Worm (Caenorhabditis elegans) whole organism, L1 larva: ENCODE data around the gene T12B5.15.

ENCODE experiments used
- C04F5.9 ChIP-seq: sonication (generic microtip); optimal IDR thresholded peaks from 2 replicates; lab custom pipeline; 2016; ENCODE audit warnings: missing genetic modification characterization, missing compliant biosample characterization
- Y116A8C.19 ChIP-seq: sonication (generic microtip); optimal IDR thresholded peaks from 2 replicates; lab custom pipeline; 2016; ENCODE audit warnings: missing compliant biosample characterization, missing genetic modification characterization, borderline replicate concordance
- aha-1 ChIP-seq: fragments of 150-350 bp; optimal IDR thresholded peaks from 2 replicates; lab custom pipeline; 2014; ENCODE audit warnings: missing biosample characterization, missing genetic modification characterization
- ama-1 ChIP-seq: fragments of 150-350 bp; optimal IDR thresholded peaks from 2 replicates; lab custom pipeline; 2014
- ceh-8 ChIP-seq: fragments of 200-800 bp; sonication (Bioruptor generic); optimal IDR thresholded peaks from 2 replicates; lab custom pipeline; 2018; ENCODE audit warnings: mild to moderate bottlenecking, missing genetic modification characterization, moderate library complexity, missing compliant biosample characterization
- ces-1 ChIP-seq: fragments of 150-350 bp; optimal IDR thresholded peaks from 2 replicates; lab custom pipeline; 2014; ENCODE audit warnings: missing biosample characterization, missing genetic modification reagents, missing genetic modification characterization
- dsc-1 ChIP-seq: sonication (generic microtip); optimal IDR thresholded peaks from 2 replicates; lab custom pipeline; 2016; ENCODE audit warnings: mild to moderate bottlenecking, missing genetic modification characterization, missing compliant biosample characterization
- efl-1 ChIP-seq, 4 experiments: fragments of 150-350 bp; optimal IDR thresholded peaks in 3 of 4; peaks in 1 of 4; 1 replicate in 1 of 4; 2 replicates in 3 of 4; lab custom pipeline; 2014; ENCODE audit warnings: missing biosample characterization in 2 of 4, missing genetic modification characterization in 2 of 4, missing genetic modification reagents in 2 of 4
- efl-3 ChIP-seq: fragments of 200-800 bp; sonication (Bioruptor generic); optimal IDR thresholded peaks from 2 replicates; lab custom pipeline; 2018; ENCODE audit warnings: mild to moderate bottlenecking, missing genetic modification characterization, missing compliant biosample characterization
- elt-2 ChIP-seq: sonication (generic microtip); optimal IDR thresholded peaks from 2 replicates; lab custom pipeline; 2016; ENCODE audit warnings: missing genetic modification characterization, mild to moderate bottlenecking, inconsistent platforms, missing compliant biosample characterization, missing genetic modification reagents
- fkh-8 ChIP-seq: sonication (generic microtip); optimal IDR thresholded peaks from 2 replicates; lab custom pipeline; 2016; ENCODE audit warnings: mild to moderate bottlenecking, missing genetic modification characterization, missing compliant biosample characterization
- fos-1 ChIP-seq: fragments of 150-350 bp; optimal IDR thresholded peaks from 2 replicates; lab custom pipeline; 2014; ENCODE audit warnings: missing biosample characterization, missing genetic modification characterization
- hpl-2 ChIP-seq: fragments of 150-350 bp; optimal IDR thresholded peaks from 2 replicates; lab custom pipeline; 2014; ENCODE audit warnings: missing biosample characterization, missing genetic modification reagents, missing genetic modification characterization
- irx-1 ChIP-seq: sonication (generic microtip); optimal IDR thresholded peaks from 2 replicates; lab custom pipeline; 2016; ENCODE audit warnings: missing genetic modification characterization, missing compliant biosample characterization
- isw-1 ChIP-seq: fragments of 200-800 bp; sonication (Bioruptor generic); IDR thresholded peaks from 2 replicates; pipeline ENCODE4 v1.3.6; 2022; ENCODE audit warnings: missing genetic modification characterization, missing compliant biosample characterization
- jun-1 ChIP-seq: fragments of 150-350 bp; optimal IDR thresholded peaks from 2 replicates; lab custom pipeline; 2014; ENCODE audit warnings: missing biosample characterization, missing genetic modification reagents, missing genetic modification characterization
- lin-13 ChIP-seq: fragments of 150-350 bp; optimal IDR thresholded peaks from 2 replicates; lab custom pipeline; 2014; ENCODE audit warnings: missing biosample characterization, missing genetic modification reagents, missing genetic modification characterization
- lin-35 ChIP-seq, 2 experiments: fragments of 150-350 bp; optimal IDR thresholded peaks; 2 replicates each; lab custom pipeline; 2014; ENCODE audit warnings: missing biosample characterization in 2 of 2, missing genetic modification characterization in 2 of 2, missing genetic modification reagents in 2 of 2
- lir-3 ChIP-seq: sonication (generic microtip); optimal IDR thresholded peaks from 2 replicates; lab custom pipeline; 2016; ENCODE audit warnings: mild to moderate bottlenecking, missing genetic modification characterization, moderate library complexity, missing compliant biosample characterization; ENCODE audit not compliant: poor library complexity
- lsy-2 ChIP-seq, 2 experiments: fragments of 150-350 bp; optimal IDR thresholded peaks; 2 replicates each; lab custom pipeline; 2014; ENCODE audit warnings: missing biosample characterization in 2 of 2, missing genetic modification characterization in 2 of 2
- mab-9 ChIP-seq: fragments of 200-800 bp; sonication (Bioruptor generic); IDR thresholded peaks from 2 replicates; pipeline ENCODE4 v1.3.6; 2022; ENCODE audit warnings: missing genetic modification reagents, missing genetic modification characterization, missing compliant biosample characterization
- mep-1 ChIP-seq: fragments of 150-350 bp; optimal IDR thresholded peaks from 2 replicates; lab custom pipeline; 2014; ENCODE audit warnings: missing biosample characterization, missing genetic modification characterization
- nhr-11 ChIP-seq: fragments of 150-350 bp; optimal IDR thresholded peaks from 2 replicates; lab custom pipeline; 2014; ENCODE audit warnings: missing biosample characterization, missing genetic modification characterization
- nhr-12 ChIP-seq: sonication (generic microtip); optimal IDR thresholded peaks from 2 replicates; lab custom pipeline; 2017; ENCODE audit warnings: missing biosample characterization, missing genetic modification characterization
- nhr-237 ChIP-seq: fragments of 150-350 bp; optimal IDR thresholded peaks from 2 replicates; lab custom pipeline; 2014; ENCODE audit warnings: missing biosample characterization, missing genetic modification characterization
- nhr-28 ChIP-seq: fragments of 150-350 bp; optimal IDR thresholded peaks from 2 replicates; lab custom pipeline; 2014; ENCODE audit warnings: missing biosample characterization, missing genetic modification characterization
- nhr-76 ChIP-seq: sonication (generic microtip); optimal IDR thresholded peaks from 2 replicates; lab custom pipeline; 2017; ENCODE audit warnings: missing biosample characterization, missing genetic modification characterization
- nhr-85 ChIP-seq: sonication (generic microtip); peaks from one replicate; lab custom pipeline; 2016; ENCODE audit warnings: missing genetic modification characterization, inconsistent platforms, missing compliant biosample characterization
- nhr-90 ChIP-seq: sonication (generic microtip); optimal IDR thresholded peaks from 2 replicates; lab custom pipeline; 2016; ENCODE audit warnings: mild to moderate bottlenecking, missing genetic modification characterization, missing compliant biosample characterization; ENCODE audit not compliant: poor library complexity
- pag-3 ChIP-seq: sonication (generic microtip); optimal IDR thresholded peaks from 2 replicates; lab custom pipeline; 2017; ENCODE audit warnings: missing genetic modification characterization, mild to moderate bottlenecking, missing compliant biosample characterization, antibody characterized with exemption, borderline replicate concordance; ENCODE audit not compliant: insufficient read depth
- pqm-1 ChIP-seq: sonication (generic microtip); optimal IDR thresholded peaks from 3 replicates; lab custom pipeline; 2017; ENCODE audit warnings: missing biosample characterization, missing genetic modification characterization
- rnt-1 ChIP-seq: sonication (generic microtip); optimal IDR thresholded peaks from 2 replicates; lab custom pipeline; 2016; ENCODE audit warnings: mild to moderate bottlenecking, missing genetic modification characterization, moderate library complexity, missing compliant biosample characterization
- skn-1 ChIP-seq: fragments of 150-350 bp; optimal IDR thresholded peaks from 2 replicates; lab custom pipeline; 2014; ENCODE audit warnings: missing biosample characterization, missing genetic modification characterization
- sox-4 ChIP-seq: sonication (generic microtip); optimal IDR thresholded peaks from 2 replicates; lab custom pipeline; 2016; ENCODE audit warnings: missing genetic modification characterization, missing compliant biosample characterization
- sup-37 ChIP-seq: fragments of 200-800 bp; sonication (Bioruptor generic); optimal IDR thresholded peaks from 2 replicates; lab custom pipeline; 2018; ENCODE audit warnings: mild to moderate bottlenecking, missing genetic modification characterization, missing compliant biosample characterization
- tbx-2 ChIP-seq: sonication (generic microtip); optimal IDR thresholded peaks from 2 replicates; lab custom pipeline; 2016; ENCODE audit warnings: missing genetic modification characterization, missing compliant biosample characterization
- tlp-1 ChIP-seq: fragments of 150-350 bp; optimal IDR thresholded peaks from 2 replicates; lab custom pipeline; 2014; ENCODE audit warnings: missing biosample characterization, missing genetic modification characterization
- zag-1 ChIP-seq: fragments of 150-350 bp; optimal IDR thresholded peaks from 2 replicates; lab custom pipeline; 2014; ENCODE audit warnings: missing biosample characterization, missing genetic modification characterization
- zip-4 ChIP-seq: fragments of 200-800 bp; sonication (Bioruptor generic); optimal IDR thresholded peaks from 2 replicates; lab custom pipeline; 2018; ENCODE audit warnings: mild to moderate bottlenecking, missing genetic modification characterization, moderate library complexity, missing compliant biosample characterization
- ztf-11 ChIP-seq, 2 experiments: sonication (generic microtip); optimal IDR thresholded peaks; 2 replicates each; lab custom pipeline; 2016 to 2017; ENCODE audit warnings: missing genetic modification characterization in 2 of 2, missing biosample characterization in 1 of 2, missing compliant biosample characterization in 1 of 2

The T12B5.15 gene

DNA sequence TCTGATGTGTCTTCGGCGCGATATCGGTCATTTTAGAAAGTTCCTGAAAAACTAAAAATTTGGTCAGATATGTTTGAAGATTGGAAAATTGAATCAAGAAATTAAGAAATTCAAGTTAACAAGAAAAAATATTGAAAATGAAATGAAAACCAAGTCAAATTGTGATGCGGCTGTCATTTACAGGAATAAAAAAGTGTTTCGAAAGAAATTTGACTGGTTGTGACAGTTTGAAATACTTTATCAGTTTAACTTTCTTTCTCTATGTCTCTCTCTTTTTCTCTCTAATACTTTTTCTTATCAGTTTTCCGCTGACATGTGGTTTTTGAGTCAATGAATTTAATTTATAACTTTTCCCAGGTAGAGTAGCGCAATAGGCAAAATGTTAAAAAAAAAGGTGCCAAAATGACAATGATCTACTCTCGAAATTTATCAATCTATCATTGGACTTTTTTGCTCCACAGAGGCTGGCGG lies 18.4 kb downstream of the T12B5.15 start, which contains the start of gene fbxa-55:
TSS of gene fbxa-55 (minus strand) at position 51 of the 471 bp plus-strand sequence.
- TF ChIP-seq zip-4 (GFP tag; lab: Kevin White, UChicago) (no peak), Y116A8C.19 (tag; lab: Kevin White, UChicago) (no peak), tbx-2 (tag; lab: Kevin White, UChicago) (no peak), elt-2 (tag; lab: Kevin White, UChicago) (peak; percentile 55), mab-9 (GFP tag; lab: Robert Waterston, UW) (no peak), fos-1 (tag; lab: Kevin White, UChicago) (no peak)

DNA sequence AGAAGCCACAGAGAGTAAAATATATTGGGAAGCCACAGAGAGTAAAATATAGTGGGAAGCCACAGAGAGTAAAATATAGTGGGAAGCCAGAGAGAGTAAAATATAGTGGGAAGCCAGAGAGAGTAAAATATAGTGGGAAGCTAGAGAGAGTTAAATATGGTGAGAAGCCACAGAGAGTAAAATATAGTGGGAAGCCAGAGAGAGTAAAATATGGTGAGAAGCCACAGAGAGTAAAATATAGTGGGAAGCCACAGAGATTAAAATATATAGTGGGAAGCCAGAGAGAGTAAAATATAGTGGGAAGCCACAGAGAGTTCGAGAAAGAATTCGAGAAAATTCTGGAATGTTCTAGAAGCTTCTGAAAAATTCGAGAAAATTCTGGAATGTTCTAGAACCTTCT lies 23.0 kb downstream of the T12B5.15 start:
- TF ChIP-seq Y116A8C.19 (tag; lab: Kevin White, UChicago) (peak; percentile 40), ceh-8 (GFP tag; lab: Kevin White, UChicago) (peak; percentile 83), ztf-11 (tag; optimal IDR thresholded peaks at IDR 0.05; lab: Kevin White, UChicago) (peak in 1 of 2 experiments; percentile 34), sox-4 (peak; percentile 71), rnt-1 (tag; lab: Kevin White, UChicago) (peak; percentile 3), lir-3 (tag; lab: Kevin White, UChicago) (peak; percentile 45), irx-1 (tag; lab: Kevin White, UChicago) (peak; percentile 14), C04F5.9 (peak; percentile 10), nhr-90 (peak; percentile 14)

DNA sequence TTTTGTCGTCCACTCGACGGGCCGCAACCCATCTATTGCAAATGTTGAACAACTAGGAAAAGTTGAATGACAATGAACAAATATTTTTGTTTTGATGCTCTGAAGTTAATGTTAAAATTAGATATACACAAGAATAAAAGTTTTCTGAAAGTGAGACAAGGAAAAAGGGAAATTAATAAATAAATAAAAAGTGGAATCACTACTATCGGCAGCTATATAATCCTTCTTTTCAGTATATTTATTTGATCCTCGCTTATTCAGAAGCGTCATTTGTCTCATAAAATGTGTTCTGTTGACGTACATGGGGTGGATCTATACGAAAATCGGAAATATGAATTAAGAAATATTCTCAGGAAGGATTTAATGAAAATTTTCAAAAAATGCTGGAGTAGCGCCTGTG lies 28.2 kb downstream of the T12B5.15 start, which contains the start of gene pef-1:
TSS of gene pef-1 (minus strand) at position 101 of the 400 bp plus-strand sequence.
- no peak for TF ChIP-seq skn-1 (tag; lab: Kevin White, UChicago)
- peak; percentile 49 for TF ChIP-seq dsc-1
- TF ChIP-seq nhr-28 (tag; lab: Kevin White, UChicago) = no peak

DNA sequence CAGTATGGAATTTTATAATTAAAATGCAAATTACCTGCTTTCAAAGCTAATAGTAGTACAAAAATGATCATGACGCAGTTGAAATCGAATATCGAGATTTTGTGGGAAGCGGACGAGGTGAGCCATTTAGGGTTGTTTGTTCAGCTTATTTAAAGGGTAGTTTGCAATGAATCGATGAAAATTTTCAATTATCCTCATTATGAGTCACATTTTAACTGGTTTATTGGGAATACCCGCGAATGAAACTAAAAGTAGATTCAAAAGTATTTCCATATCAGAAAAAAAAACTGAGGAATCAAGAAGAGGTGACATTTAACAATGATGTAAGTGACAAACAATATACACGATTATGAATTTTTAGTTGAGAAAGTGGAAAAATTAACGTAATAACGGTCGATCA lies 35.1 kb downstream of the T12B5.15 start, which contains the start of gene F23H11.7:
TSS of gene F23H11.7 (minus strand) at position 101 of the 400 bp plus-strand sequence.
- no peak for TF ChIP-seq mep-1
- TF ChIP-seq tlp-1 (tag; lab: Kevin White, UChicago) = no peak
- TF ChIP-seq nhr-11 (tag; lab: Kevin White, UChicago) = no peak
- no peak for TF ChIP-seq aha-1 (tag; lab: Kevin White, UChicago)

DNA sequence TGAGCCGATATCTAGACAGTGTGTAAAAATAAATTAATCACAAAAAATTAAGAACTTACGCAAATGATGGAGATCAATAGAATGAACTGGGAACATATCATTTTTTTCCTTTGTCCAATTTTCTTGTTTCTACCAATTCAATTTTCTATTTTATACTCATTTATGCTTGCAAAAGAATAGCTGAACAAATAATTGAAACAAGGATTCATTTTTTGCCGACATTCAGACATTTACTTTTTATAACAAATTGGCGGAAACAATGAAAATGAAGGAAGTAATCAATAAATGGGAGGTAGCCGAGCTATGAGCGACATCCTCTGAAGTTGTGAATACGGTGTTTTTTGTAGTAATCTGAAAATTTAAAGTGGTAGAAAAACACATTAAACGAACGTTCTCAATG lies 37.6 kb downstream of the T12B5.15 start, which contains the start of gene idpp-13:
TSS of gene idpp-13 (minus strand) at position 101 of the 400 bp plus-strand sequence.
- TF ChIP-seq hpl-2 (no peak), nhr-85 (tag; lab: Kevin White, UChicago) (no peak), efl-1 (optimal IDR thresholded peaks at IDR 0.05; lab: Kevin White, UChicago) (no peak), efl-1 (GFP tag; optimal IDR thresholded peaks at IDR 0.05 in 1 of 2; lab: Kevin White, UChicago) (peak in 1 of 2 experiments; percentile 72), lin-35 (GFP tag; optimal IDR thresholded peaks at IDR 0.05; lab: Kevin White, UChicago) (no peak), lsy-2 (tag; optimal IDR thresholded peaks at IDR 0.05; lab: Kevin White, UChicago) (no peak)

DNA sequence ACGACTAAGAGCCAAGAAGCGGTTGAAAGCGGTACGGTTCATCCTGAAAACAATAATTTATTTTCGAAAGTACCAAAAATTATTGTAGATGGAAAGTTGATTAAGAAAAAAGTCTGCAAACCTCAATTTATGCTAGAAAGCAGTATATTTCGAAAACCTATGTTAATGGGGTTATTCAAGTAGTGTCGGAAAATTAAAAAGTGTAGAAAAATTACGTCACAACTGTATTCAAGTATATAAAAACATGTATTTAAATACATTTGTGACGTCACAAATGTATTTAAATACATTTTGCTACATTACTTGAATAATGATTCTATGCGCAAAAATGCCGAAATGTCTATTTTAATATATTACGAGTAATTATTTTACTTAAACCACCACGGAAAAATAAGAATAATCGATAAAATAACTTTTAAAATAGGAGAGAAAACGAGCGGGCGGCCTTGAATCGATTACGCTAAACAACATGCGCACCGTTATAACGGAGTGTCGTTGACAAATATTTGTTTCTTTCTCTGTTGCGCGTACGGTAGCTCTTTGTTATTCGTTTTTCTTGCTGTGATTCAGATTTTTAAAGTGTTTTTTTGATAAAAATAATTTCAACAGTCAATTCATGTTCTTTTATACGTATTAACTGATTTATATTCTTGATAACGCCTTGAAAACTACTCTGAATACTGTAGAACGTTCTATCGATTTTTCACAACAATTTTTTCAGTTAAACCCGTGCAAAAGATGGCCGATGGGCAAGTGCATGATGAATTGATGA lies 43.7 kb downstream of the T12B5.15 start, which contains the start of the genes F23H11.5 and bra-2:
TSS of gene F23H11.5 (minus strand) at position 51 of the 772 bp plus-strand sequence.
TSS of gene bra-2 (plus strand) at position 722 of the 772 bp plus-strand sequence.
- TF ChIP-seq aha-1 (tag; lab: Kevin White, UChicago) = no peak
- no peak for TF ChIP-seq pqm-1
- no peak for TF ChIP-seq fkh-8 (tag; lab: Kevin White, UChicago)
- TF ChIP-seq lin-13 = no peak
- TF ChIP-seq sup-37 (GFP tag; lab: Kevin White, UChicago) = no peak
- no peak for TF ChIP-seq nhr-28 (tag; lab: Kevin White, UChicago)
- TF ChIP-seq ama-1 (lab: Kevin White, UChicago) = no peak
- TF ChIP-seq nhr-11 (tag; lab: Kevin White, UChicago) = no peak
- no peak for TF ChIP-seq nhr-90
- no peak for TF ChIP-seq pag-3
- no peak for TF ChIP-seq nhr-237 (tag; lab: Kevin White, UChicago)
- no peak for TF ChIP-seq zag-1
- no peak for TF ChIP-seq ces-1 (GFP tag; lab: Kevin White, UChicago)
- no peak for TF ChIP-seq isw-1
- TF ChIP-seq nhr-76 (tag; lab: Kevin White, UChicago) = no peak
- no peak for TF ChIP-seq elt-2 (tag; lab: Kevin White, UChicago)
- no peak for TF ChIP-seq jun-1 (tag; lab: Kevin White, UChicago)
- TF ChIP-seq nhr-12 (tag; lab: Kevin White, UChicago) = no peak
- no peak for TF ChIP-seq efl-3 (GFP tag; lab: Kevin White, UChicago)
- no peak for TF ChIP-seq tlp-1 (tag; lab: Kevin White, UChicago)
